Fruit fly (Drosophila melanogaster): ENCODE data around the gene CG4849.
"Not testable (repeated sequence)": the region's sequence is repeated elsewhere in the genome, so short reads cannot be mapped to it uniquely, and the experiment has no call there.

The CG4849 gene

dm6 chr3R:27963119-27963518 lies at the start of gene CG4849, which contains the start of gene CG31131:
Gene CG4849, plus strand, starts transcription at chr3R:27963415.
Gene CG31131, minus strand, starts transcription at chr3R:27963219.
- TF ChIP-seq Myc, Sin3A, insv (optimal IDR thresholded peaks at IDR 0.05): not testable (repeated sequence)

- no peak for TF ChIP-seq ttk (optimal IDR thresholded peaks at IDR 0.05)
- TF ChIP-seq Myc (optimal IDR thresholded peaks at IDR 0.05): no peak
- TF ChIP-seq Sin3A (optimal IDR thresholded peaks at IDR 0.05): no peak
- no peak for TF ChIP-seq h (optimal IDR thresholded peaks at IDR 0.05)
- no peak for TF ChIP-seq insv (optimal IDR thresholded peaks at IDR 0.05)
These were observed 46.7 kb upstream of the CG4849 start, which contains the start of the genes CG5003 and mRpS22 for dm6 chr3R:27916355-27917019. Gene CG5003, minus strand, starts transcription at chr3R:27916516. Gene mRpS22, plus strand, starts transcription at chr3R:27916908.

- TF ChIP-seq Sin3A (optimal IDR thresholded peaks at IDR 0.05): no peak
- TF ChIP-seq h (optimal IDR thresholded peaks at IDR 0.05): no peak
- TF ChIP-seq Myc (optimal IDR thresholded peaks at IDR 0.05): no peak
- TF ChIP-seq insv (optimal IDR thresholded peaks at IDR 0.05): no peak
- no peak for TF ChIP-seq ttk (optimal IDR thresholded peaks at IDR 0.05)
- no peak for TF ChIP-seq psq (optimal IDR thresholded peaks at IDR 0.05)
These were observed 43.8 kb upstream of the CG4849 start, which contains the start of gene Boh1 for dm6 chr3R:27919385-27919789. Gene Boh1, minus strand, starts transcription at chr3R:27919460.

- TF ChIP-seq h (optimal IDR thresholded peaks at IDR 0.05) (no peak), psq (optimal IDR thresholded peaks at IDR 0.05) (no peak), Sin3A (optimal IDR thresholded peaks at IDR 0.05) (no peak), Myc (optimal IDR thresholded peaks at IDR 0.05) (no peak), ttk (optimal IDR thresholded peaks at IDR 0.05) (no peak), insv (optimal IDR thresholded peaks at IDR 0.05) (no peak)
These were observed 42.3 kb upstream of the CG4849 start, which contains the start of gene CG12259 for dm6 chr3R:27920883-27921282. Gene CG12259, minus strand, starts transcription at chr3R:27921089.

- no peak for TF ChIP-seq insv (optimal IDR thresholded peaks at IDR 0.05)
These were observed 41.1 kb upstream of the CG4849 start, which contains the start of gene BCAS2 for dm6 chr3R:27921982-27922672. Gene BCAS2, minus strand, starts transcription at chr3R:27922356.

dm6 chr3R:27922673-27923175 lies 40.5 kb upstream of the CG4849 start, which contains the start of gene RpL4:
Gene RpL4, plus strand, starts transcription at chr3R:27922821.
- TF ChIP-seq Myc (optimal IDR thresholded peaks at IDR 0.05) (no peak), ttk (optimal IDR thresholded peaks at IDR 0.05) (no peak), Sin3A (optimal IDR thresholded peaks at IDR 0.05) (no peak)

- no peak for TF ChIP-seq h (optimal IDR thresholded peaks at IDR 0.05)
- TF ChIP-seq psq (optimal IDR thresholded peaks at IDR 0.05): no peak
These were observed 37.9 kb upstream of the CG4849 start, which contains the start of gene mino for dm6 chr3R:27925000-27925970. Gene mino, plus strand, starts transcription at chr3R:27925191.

dm6 chr3R:27925971-27926533 lies 37.2 kb upstream of the CG4849 start:
- TF ChIP-seq Myc (optimal IDR thresholded peaks at IDR 0.05) (no peak), Sin3A (optimal IDR thresholded peaks at IDR 0.05) (no peak), insv (optimal IDR thresholded peaks at IDR 0.05) (no peak), ttk (optimal IDR thresholded peaks at IDR 0.05) (no peak), h (optimal IDR thresholded peaks at IDR 0.05) (no peak), psq (optimal IDR thresholded peaks at IDR 0.05) (no peak)

dm6 chr3R:27926738-27927215 lies 36.4 kb upstream of the CG4849 start:
- TF ChIP-seq Sin3A (optimal IDR thresholded peaks at IDR 0.05) (no peak), h (optimal IDR thresholded peaks at IDR 0.05) (no peak), psq (optimal IDR thresholded peaks at IDR 0.05) (no peak), ttk (optimal IDR thresholded peaks at IDR 0.05) (no peak), insv (optimal IDR thresholded peaks at IDR 0.05) (no peak), Myc (optimal IDR thresholded peaks at IDR 0.05) (no peak)

- TF ChIP-seq Sin3A (optimal IDR thresholded peaks at IDR 0.05) (no peak), h (optimal IDR thresholded peaks at IDR 0.05) (no peak), Myc (optimal IDR thresholded peaks at IDR 0.05) (no peak), insv (optimal IDR thresholded peaks at IDR 0.05) (no peak), psq (optimal IDR thresholded peaks at IDR 0.05) (no peak), ttk (optimal IDR thresholded peaks at IDR 0.05) (no peak)
These were observed 35.1 kb upstream of the CG4849 start, which contains the start of gene nenya for dm6 chr3R:27928140-27928539. Gene nenya, minus strand, starts transcription at chr3R:27928174.

Data from Kc167 (cell line).